Worm (Caenorhabditis elegans): ENCODE data around the gene T26H5.14.
A peak's percentile ranks its signal among the peaks of the same experiment; 100 is the strongest.

Gene T26H5.14

DNA sequence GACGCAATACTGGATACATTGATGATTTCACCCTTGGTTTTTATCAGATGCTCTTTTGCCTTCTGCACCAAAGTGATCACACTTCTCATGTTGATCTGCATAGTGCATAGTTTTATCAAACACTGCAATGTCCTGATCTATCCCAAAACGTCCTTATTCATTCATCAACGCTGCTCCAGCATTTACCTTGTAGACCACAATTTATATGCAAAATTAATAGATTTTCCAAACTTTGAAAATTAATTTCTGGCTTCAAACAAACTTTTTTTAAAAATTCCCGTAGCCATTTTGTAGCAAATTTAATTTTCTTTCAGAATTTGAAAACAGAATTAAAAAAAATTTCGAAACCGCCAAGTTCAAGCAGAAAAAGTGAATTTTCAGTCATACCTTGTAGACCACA is 35.6 kb downstream of the T26H5.14 start, which contains the start of gene C06B8.3:
TSS of gene C06B8.3 (minus strand) at position 101 of the 400 bp plus-strand sequence.
- TF ChIP-seq pbrm-1 (GFP tag; IDR thresholded peaks at IDR 0.05) (no peak), hlh-12 (tag; optimal IDR thresholded peaks at IDR 0.05) (no peak), egl-44 (GFP tag; IDR thresholded peaks at IDR 0.05) (no peak)

DNA sequence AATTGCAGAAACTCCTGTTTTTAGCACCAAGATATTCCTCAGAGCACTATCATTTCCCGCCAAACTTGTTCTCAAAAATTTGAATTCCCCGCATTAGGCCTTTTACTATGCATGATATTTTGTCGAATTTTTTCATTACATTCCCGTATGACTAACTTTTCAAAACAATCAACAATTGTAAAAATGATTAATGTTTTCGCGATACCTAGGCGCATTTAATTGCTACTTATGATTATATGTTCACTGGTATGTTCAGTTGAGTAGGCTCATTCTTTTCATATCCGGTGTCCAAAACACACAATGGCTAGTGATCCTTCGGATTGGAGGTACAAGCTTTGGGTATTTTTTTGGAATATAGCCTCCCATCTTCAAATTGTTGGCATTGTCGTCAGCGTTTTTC is 38.8 kb downstream of the T26H5.14 start, which contains the start of gene srw-21:
TSS of gene srw-21 (plus strand) at position 301 of the 400 bp plus-strand sequence.
- no peak for TF ChIP-seq lin-26 (GFP tag; IDR thresholded peaks at IDR 0.05)
- no peak for TF ChIP-seq F37B4.10 (GFP tag; IDR thresholded peaks at IDR 0.05)
- TF ChIP-seq F57C9.4 (tag; optimal IDR thresholded peaks at IDR 0.05) = no peak
- no peak for TF ChIP-seq sptf-2 (GFP tag; optimal IDR thresholded peaks at IDR 0.05)
- no peak for TF ChIP-seq hmg-1.2 (GFP tag; IDR thresholded peaks at IDR 0.05)
- no peak for TF ChIP-seq F33H1.4 (GFP tag; IDR thresholded peaks at IDR 0.05)
- TF ChIP-seq nhr-179 (tag; optimal IDR thresholded peaks at IDR 0.05) = no peak
- no peak for TF ChIP-seq ztf-18 (tag; optimal IDR thresholded peaks at IDR 0.05)
- no peak for TF ChIP-seq ztf-3 (GFP tag; optimal IDR thresholded peaks at IDR 0.05)
- TF ChIP-seq egrh-3 (GFP tag; IDR thresholded peaks at IDR 0.05) = no peak
- no peak for TF ChIP-seq nfyb-1 (GFP tag; IDR thresholded peaks at IDR 0.05)
- TF ChIP-seq let-607 (tag; optimal IDR thresholded peaks at IDR 0.05) = no peak
- no peak for TF ChIP-seq die-1 (tag; optimal IDR thresholded peaks at IDR 0.05)

DNA sequence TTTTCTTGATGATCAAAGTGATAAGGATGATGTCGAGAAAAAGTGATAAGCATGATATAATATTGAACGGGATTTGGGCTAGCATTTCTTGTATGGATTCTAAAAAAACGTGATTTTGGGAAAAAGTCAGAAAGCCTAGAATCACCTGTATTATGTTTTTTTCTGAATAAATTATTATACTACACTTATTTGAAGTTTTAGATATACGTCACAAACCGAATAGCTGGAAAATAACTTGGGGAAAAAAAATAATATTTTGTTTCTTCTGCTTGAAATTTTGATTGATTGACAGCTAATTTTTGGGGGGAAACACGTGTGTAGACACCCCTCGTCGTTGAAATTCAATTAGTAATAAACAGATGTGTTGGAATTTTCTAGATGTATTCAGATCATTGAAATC is 43.6 kb downstream of the T26H5.14 start, which contains the start of gene str-264:
TSS of gene str-264 (minus strand) at position 101 of the 400 bp plus-strand sequence.
- TF ChIP-seq nhr-80 (tag; optimal IDR thresholded peaks at IDR 0.05) (no peak), ztf-28 (GFP tag; IDR thresholded peaks at IDR 0.05) (no peak)

DNA sequence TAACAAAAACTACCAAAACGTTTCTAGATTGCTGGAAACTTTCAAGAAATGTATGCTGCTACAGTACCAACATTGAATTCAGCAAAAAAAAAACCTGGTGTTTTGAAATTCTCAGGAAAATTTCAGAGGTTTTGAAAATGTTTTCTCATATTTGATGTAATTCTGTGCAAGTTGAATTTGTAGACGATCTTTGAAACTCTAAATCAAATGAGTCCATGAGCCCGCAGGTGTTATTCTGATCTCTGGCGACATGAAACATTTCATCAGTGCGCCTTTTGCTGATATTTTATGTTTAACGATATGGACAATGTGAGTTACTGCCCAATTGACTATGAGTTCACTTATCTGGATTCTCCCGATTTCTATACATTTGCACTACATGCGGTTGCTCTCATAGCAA is 44.7 kb downstream of the T26H5.14 start, which contains the start of gene srh-218:
TSS of gene srh-218 (plus strand) at position 301 of the 400 bp plus-strand sequence.
- TF ChIP-seq F22D6.2 (tag; optimal IDR thresholded peaks at IDR 0.05) (no peak), snpc-1.3 (tag; optimal IDR thresholded peaks at IDR 0.05; ENCODE audit: insufficient read depth) (no peak), D2030.7 (GFP tag; IDR thresholded peaks at IDR 0.05) (no peak), dpl-1 (GFP tag; optimal IDR thresholded peaks at IDR 0.05) (no peak), sdz-38 (tag; optimal IDR thresholded peaks at IDR 0.05) (no peak), mcd-1 (GFP tag; IDR thresholded peaks at IDR 0.05) (no peak), nhr-120 (GFP tag; IDR thresholded peaks at IDR 0.05) (no peak)

DNA sequence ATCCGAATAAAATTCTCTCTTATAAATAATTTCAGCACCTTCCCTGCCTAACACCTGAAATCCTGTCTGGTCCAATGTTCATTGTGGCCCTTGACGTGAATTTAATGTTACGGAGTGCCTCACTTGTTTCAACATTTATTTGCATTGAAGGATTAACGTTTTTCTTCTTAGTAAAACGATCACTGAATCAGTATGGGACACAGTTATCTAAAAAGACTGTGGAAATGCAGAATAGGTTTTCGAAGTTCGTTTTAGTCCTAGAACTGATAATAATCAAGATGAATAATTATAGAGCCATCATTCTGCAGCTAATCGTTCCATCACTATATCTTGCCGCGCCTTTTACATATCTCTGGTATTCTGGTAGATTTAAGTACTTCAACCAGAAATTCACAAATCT is 46.2 kb downstream of the T26H5.14 start, which contains the start of gene srh-219:
TSS of gene srh-219 (plus strand) at position 301 of the 400 bp plus-strand sequence.
- TF ChIP-seq attf-6 (GFP tag; IDR thresholded peaks at IDR 0.05) (no peak), attf-3 (GFP tag; conservative IDR thresholded peaks at IDR 0.05) (no peak), zfh-2 (GFP tag; conservative IDR thresholded peaks at IDR 0.05) (no peak), hmg-1.2 (GFP tag; IDR thresholded peaks at IDR 0.05) (no peak), him-1 (tag; optimal IDR thresholded peaks at IDR 0.05) (no peak), snpc-4 (GFP tag; optimal IDR thresholded peaks at IDR 0.05) (no peak), snpc-4 (tag; optimal IDR thresholded peaks at IDR 0.05) (no peak)

DNA sequence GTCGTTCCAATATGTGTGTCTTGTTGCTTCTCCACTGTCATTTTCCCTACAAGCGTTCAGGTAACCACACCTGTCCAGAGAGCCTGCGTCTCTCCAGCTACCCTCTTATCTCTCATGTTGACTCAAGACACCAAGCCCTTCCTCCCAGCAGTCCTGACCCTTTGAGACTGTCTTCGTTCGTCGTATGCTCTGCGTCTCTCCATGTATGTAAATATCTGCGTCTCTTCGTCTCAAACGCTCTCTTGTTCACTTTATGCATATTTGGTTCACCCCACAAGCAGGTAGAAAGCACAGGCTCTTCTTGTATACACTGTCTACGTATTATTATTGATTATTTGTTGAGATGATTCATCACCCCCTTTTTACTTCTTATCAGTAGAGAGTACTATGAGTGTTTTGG is 48.8 kb downstream of the T26H5.14 start:
- peak; percentile 97 for TF ChIP-seq nhr-80 (tag; optimal IDR thresholded peaks at IDR 0.05)
- no peak for TF ChIP-seq egl-44 (GFP tag; IDR thresholded peaks at IDR 0.05)
- no peak for TF ChIP-seq ceh-91 (GFP tag; IDR thresholded peaks at IDR 0.05)
- peak; percentile 74 for TF ChIP-seq pha-4 (tag; optimal IDR thresholded peaks at IDR 0.05)
- no peak for TF ChIP-seq athp-1 (tag; optimal IDR thresholded peaks at IDR 0.05)
- TF ChIP-seq F57A8.1 (GFP tag; optimal IDR thresholded peaks at IDR 0.05) = no peak
- no peak for TF ChIP-seq chd-7 (tag; optimal IDR thresholded peaks at IDR 0.05)
- no peak for TF ChIP-seq hrde-1 (tag; optimal IDR thresholded peaks at IDR 0.05; ENCODE audit: borderline replicate concordance)
- no peak for TF ChIP-seq mxl-1 (tag; optimal IDR thresholded peaks at IDR 0.05)
- TF ChIP-seq attf-5 (GFP tag; optimal IDR thresholded peaks at IDR 0.05) = peak; percentile 65
- no peak for TF ChIP-seq Y53F4B.3 (GFP tag; IDR thresholded peaks at IDR 0.05)
- no peak for TF ChIP-seq lin-40 (tag; optimal IDR thresholded peaks at IDR 0.05)
- TF ChIP-seq madf-6 (GFP tag; IDR thresholded peaks at IDR 0.05) = no peak

Data from whole organism, young adult.